Worm (Caenorhabditis elegans): ENCODE data around the gene C17H12.3.

C17H12.3 gene

ce11 chrIV:6790438-6791124 is 4.8 kb downstream of the C17H12.3 start, which contains the start of the genes C17H12.2 and vha-8 (continued):
- no peak for TF ChIP-seq elt-1 (tag; optimal IDR thresholded peaks at IDR 0.05)
- peak; percentile 72 for TF ChIP-seq ceh-16 (tag; optimal IDR thresholded peaks at IDR 0.05)
- peak; percentile 58 for TF ChIP-seq ceh-82 (tag; optimal IDR thresholded peaks at IDR 0.05)
- TF ChIP-seq ztf-11 (tag; optimal IDR thresholded peaks at IDR 0.05): peak; percentile 57
- TF ChIP-seq blmp-1 (tag; optimal IDR thresholded peaks at IDR 0.05; ENCODE audit: insufficient read depth): peak; percentile 67
- TF ChIP-seq nhr-237 (tag; optimal IDR thresholded peaks at IDR 0.05): no peak
- TF ChIP-seq lin-13 (GFP tag; optimal IDR thresholded peaks at IDR 0.05): peak; percentile 93
- TF ChIP-seq crh-2 (tag; optimal IDR thresholded peaks at IDR 0.05): peak; percentile 96
- TF ChIP-seq nhr-129 (tag; optimal IDR thresholded peaks at IDR 0.05): peak; percentile 98
- peak; percentile 93 for TF ChIP-seq nhr-25 (tag; optimal IDR thresholded peaks at IDR 0.05)
- TF ChIP-seq dmd-4 (tag; optimal IDR thresholded peaks at IDR 0.05): no peak
- TF ChIP-seq aly-2 (tag; optimal IDR thresholded peaks at IDR 0.05): no peak
- no peak for TF ChIP-seq unc-39 (tag; optimal IDR thresholded peaks at IDR 0.05)
- TF ChIP-seq alr-1 (tag; optimal IDR thresholded peaks at IDR 0.05): peak; percentile 17
- TF ChIP-seq nhr-11 (tag; optimal IDR thresholded peaks at IDR 0.05): no peak
- TF ChIP-seq snpc-4 (tag; optimal IDR thresholded peaks at IDR 0.05): peak; percentile 89
- TF ChIP-seq sma-3 (GFP tag; optimal IDR thresholded peaks at IDR 0.05): peak; percentile 92
- TF ChIP-seq sem-4 (tag; optimal IDR thresholded peaks at IDR 0.05): peak; percentile 78
- TF ChIP-seq sma-9 (GFP tag; optimal IDR thresholded peaks at IDR 0.05): peak; percentile 90
- no peak for TF ChIP-seq sma-9 (tag; optimal IDR thresholded peaks at IDR 0.05)
- peak; percentile 61 for TF ChIP-seq egl-27 (tag; optimal IDR thresholded peaks at IDR 0.05)

ce11 chrIV:6789950-6790349 is 5.5 kb downstream of the C17H12.3 start:
- TF ChIP-seq lin-13 (GFP tag; optimal IDR thresholded peaks at IDR 0.05): no peak
- TF ChIP-seq unc-62 (GFP tag; optimal IDR thresholded peaks at IDR 0.05): no peak
- no peak for TF ChIP-seq mbf-1 (tag; optimal IDR thresholded peaks at IDR 0.05)
- TF ChIP-seq gmeb-1 (tag; optimal IDR thresholded peaks at IDR 0.05): no peak
- TF ChIP-seq nhr-12 (tag; optimal IDR thresholded peaks at IDR 0.05): no peak
- TF ChIP-seq nhr-77 (tag; optimal IDR thresholded peaks at IDR 0.05): no peak
- TF ChIP-seq egl-27 (tag; optimal IDR thresholded peaks at IDR 0.05): no peak
- no peak for TF ChIP-seq alr-1 (tag; optimal IDR thresholded peaks at IDR 0.05)
- TF ChIP-seq lsy-2 (tag; optimal IDR thresholded peaks at IDR 0.05): no peak
- TF ChIP-seq nhr-10 (tag; optimal IDR thresholded peaks at IDR 0.05): no peak

- TF ChIP-seq ama-1 (optimal IDR thresholded peaks at IDR 0.05) (peak; percentile 49), sma-9 (GFP tag; optimal IDR thresholded peaks at IDR 0.05) (peak; percentile 93), sma-9 (tag; optimal IDR thresholded peaks at IDR 0.05) (no peak), sma-3 (GFP tag; optimal IDR thresholded peaks at IDR 0.05) (peak; percentile 62), unc-62 (GFP tag; optimal IDR thresholded peaks at IDR 0.05) (no peak), mbf-1 (tag; optimal IDR thresholded peaks at IDR 0.05) (no peak), elt-3 (tag; optimal IDR thresholded peaks at IDR 0.05) (no peak), nhr-129 (tag; optimal IDR thresholded peaks at IDR 0.05) (peak; percentile 79), nhr-77 (tag; optimal IDR thresholded peaks at IDR 0.05) (no peak), lsy-2 (tag; optimal IDR thresholded peaks at IDR 0.05) (peak; percentile 53 to 78), nhr-11 (tag; optimal IDR thresholded peaks at IDR 0.05) (no peak), nhr-237 (tag; optimal IDR thresholded peaks at IDR 0.05) (no peak), mab-5 (tag; optimal IDR thresholded peaks at IDR 0.05) (peak; percentile 18), snpc-4 (tag; optimal IDR thresholded peaks at IDR 0.05) (peak; percentile 44), aly-2 (tag; optimal IDR thresholded peaks at IDR 0.05) (no peak), egl-27 (tag; optimal IDR thresholded peaks at IDR 0.05) (peak; percentile 52), ceh-82 (tag; optimal IDR thresholded peaks at IDR 0.05) (no peak), peb-1 (tag; optimal IDR thresholded peaks at IDR 0.05) (no peak), nhr-25 (tag; optimal IDR thresholded peaks at IDR 0.05) (peak; percentile 32), nhr-21 (tag; optimal IDR thresholded peaks at IDR 0.05) (no peak), fos-1 (tag; optimal IDR thresholded peaks at IDR 0.05) (peak; percentile 71), ztf-11 (tag; optimal IDR thresholded peaks at IDR 0.05) (no peak), ceh-16 (tag; optimal IDR thresholded peaks at IDR 0.05) (peak; percentile 48), unc-55 (GFP tag; optimal IDR thresholded peaks at IDR 0.05) (peak; percentile 91), nhr-12 (tag; optimal IDR thresholded peaks at IDR 0.05) (no peak), nhr-10 (tag; optimal IDR thresholded peaks at IDR 0.05) (no peak), ztf-1 (GFP tag; conservative IDR thresholded peaks at IDR 0.05) (no peak), blmp-1 (tag; optimal IDR thresholded peaks at IDR 0.05; ENCODE audit: insufficient read depth) (no peak), F13H6.1 (tag; optimal IDR thresholded peaks at IDR 0.05) (peak; percentile 83), dmd-4 (tag; optimal IDR thresholded peaks at IDR 0.05) (no peak), alr-1 (tag; optimal IDR thresholded peaks at IDR 0.05) (no peak), R02D3.7 (tag; optimal IDR thresholded peaks at IDR 0.05) (no peak), lin-11 (tag; optimal IDR thresholded peaks at IDR 0.05) (no peak), ztf-4 (tag; optimal IDR thresholded peaks at IDR 0.05) (no peak), sem-4 (tag; optimal IDR thresholded peaks at IDR 0.05) (peak; percentile 88), crh-2 (tag; optimal IDR thresholded peaks at IDR 0.05) (peak; percentile 98), mdl-1 (tag; optimal IDR thresholded peaks at IDR 0.05) (peak in 1 of 2 experiments; percentile 20), elt-1 (tag; optimal IDR thresholded peaks at IDR 0.05) (no peak), zag-1 (tag; optimal IDR thresholded peaks at IDR 0.05) (peak; percentile 2), lin-39 (tag; optimal IDR thresholded peaks at IDR 0.05) (no peak), skn-1 (tag; optimal IDR thresholded peaks at IDR 0.05) (no peak), nhr-6 (tag; optimal IDR thresholded peaks at IDR 0.05) (peak; percentile 16)
Measured at ce11 chrIV:6785873-6786272, 9.6 kb downstream of the C17H12.3 start.

Measured in whole organism, L2 larva.